Worm (Caenorhabditis elegans) whole organism, L4 larva: Measurements from ENCODE around the gene Y82E9BR.18.

Source experiments
- F10B5.3 ChIP-seq: sonication (generic microtip); optimal IDR thresholded peaks from 2 replicates; lab custom pipeline; 2016; ENCODE audit warnings: mild to moderate bottlenecking, missing genetic modification characterization, missing compliant biosample characterization
- R02D3.7 ChIP-seq: fragments of 150-350 bp; sonication (generic microtip); optimal IDR thresholded peaks from 3 replicates; lab custom pipeline; 2014; ENCODE audit warnings: missing biosample characterization, missing genetic modification characterization
- Y105C5A.15 ChIP-seq: fragments of 200-800 bp; sonication (Bioruptor generic); IDR thresholded peaks from 2 replicates; pipeline ENCODE4 v1.3.6; 2022; ENCODE audit warnings: missing genetic modification characterization, missing compliant biosample characterization
- ZK546.5 ChIP-seq, 2 experiments: sonication (generic microtip); optimal IDR thresholded peaks; 2 replicates each; lab custom pipeline; 2017; ENCODE audit warnings: missing biosample characterization in 2 of 2, missing genetic modification characterization in 2 of 2
- aha-1 ChIP-seq: fragments of 150-350 bp; peaks from one replicate; lab custom pipeline; 2014; ENCODE audit warnings: missing biosample characterization, missing genetic modification characterization
- aly-2 ChIP-seq: sonication (generic microtip); optimal IDR thresholded peaks from 2 replicates; lab custom pipeline; 2018; ENCODE audit warnings: missing biosample characterization, missing genetic modification characterization
- ceh-44 ChIP-seq: fragments of 200-800 bp; sonication (Bioruptor generic); IDR thresholded peaks from 2 replicates; pipeline ENCODE4 v1.3.6; 2022; ENCODE audit warnings: missing genetic modification reagents, missing genetic modification characterization, missing compliant biosample characterization
- ceh-82 ChIP-seq: sonication (generic microtip); optimal IDR thresholded peaks from 2 replicates; lab custom pipeline; 2017; ENCODE audit warnings: missing biosample characterization, missing genetic modification characterization
- cey-2 ChIP-seq: sonication (generic microtip); optimal IDR thresholded peaks from 3 replicates; lab custom pipeline; 2017; ENCODE audit warnings: missing genetic modification characterization, mild to moderate bottlenecking, missing compliant biosample characterization, antibody characterized with exemption, borderline replicate concordance; ENCODE audit not compliant: insufficient read depth
- ctbp-1 ChIP-seq: fragments of 200-800 bp; sonication (Bioruptor generic); IDR thresholded peaks from 2 replicates; pipeline ENCODE4 v1.3.6; 2022; ENCODE audit warnings: missing genetic modification reagents, missing genetic modification characterization, missing compliant biosample characterization
- daf-19 ChIP-seq: fragments of 200-800 bp; sonication (Bioruptor generic); conservative IDR thresholded peaks from 2 replicates; pipeline ENCODE4 v1.3.6; 2022; ENCODE audit warnings: missing genetic modification characterization, missing compliant biosample characterization
- dmd-6 ChIP-seq: fragments of 200-800 bp; sonication (Bioruptor generic); IDR thresholded peaks from 2 replicates; pipeline ENCODE4 v1.3.6; 2022; ENCODE audit warnings: missing genetic modification reagents, missing genetic modification characterization, missing compliant biosample characterization
- dmd-8 ChIP-seq: fragments of 200-800 bp; sonication (Bioruptor generic); IDR thresholded peaks from 2 replicates; pipeline ENCODE4 v1.3.6; 2022; ENCODE audit warnings: missing genetic modification characterization, missing compliant biosample characterization
- dmd-9 ChIP-seq: fragments of 200-800 bp; sonication (Bioruptor generic); IDR thresholded peaks from 2 replicates; pipeline ENCODE4 v1.3.6; 2022; ENCODE audit warnings: missing genetic modification reagents, missing genetic modification characterization, missing compliant biosample characterization
- dpl-1 ChIP-seq: fragments of 150-350 bp; optimal IDR thresholded peaks from 2 replicates; lab custom pipeline; 2014; ENCODE audit warnings: missing biosample characterization, missing genetic modification reagents, missing genetic modification characterization
- lin-1 ChIP-seq: fragments of 200-800 bp; sonication (Bioruptor generic); IDR thresholded peaks from 2 replicates; pipeline ENCODE4 v1.3.6; 2022; ENCODE audit warnings: missing genetic modification reagents, missing genetic modification characterization, missing compliant biosample characterization
- lin-13 ChIP-seq: fragments of 150-350 bp; optimal IDR thresholded peaks from 2 replicates; lab custom pipeline; 2014; ENCODE audit warnings: missing biosample characterization, missing genetic modification reagents, missing genetic modification characterization
- lin-38 ChIP-seq: fragments of 200-800 bp; sonication (Bioruptor generic); IDR thresholded peaks from 2 replicates; pipeline ENCODE4 v1.3.6; 2022; ENCODE audit warnings: missing genetic modification reagents, missing genetic modification characterization, missing compliant biosample characterization
- mdl-1 ChIP-seq, 2 experiments: fragments of 150-350 bp in 1 of 2; sonication (generic microtip) in 1 of 2; optimal IDR thresholded peaks; 2 replicates each; lab custom pipeline; 2014 to 2017; ENCODE audit warnings: missing biosample characterization in 2 of 2, missing genetic modification characterization in 2 of 2
- mdt-29 ChIP-seq: fragments of 200-800 bp; sonication (Bioruptor generic); IDR thresholded peaks from 2 replicates; pipeline ENCODE4 v1.3.6; 2022; ENCODE audit warnings: missing genetic modification reagents, missing genetic modification characterization, missing compliant biosample characterization
- mes-2 ChIP-seq: sonication (generic microtip); optimal IDR thresholded peaks from 2 replicates; lab custom pipeline; 2016; ENCODE audit warnings: missing genotype, mild to moderate bottlenecking, missing genetic modification characterization, missing compliant biosample characterization; ENCODE audit not compliant: poor library complexity, severe bottlenecking
- nhr-10 ChIP-seq: fragments of 150-350 bp; optimal IDR thresholded peaks from 2 replicates; lab custom pipeline; 2014; ENCODE audit warnings: missing biosample characterization, missing genetic modification characterization
- nhr-28 ChIP-seq: fragments of 150-350 bp; optimal IDR thresholded peaks from 2 replicates; lab custom pipeline; 2014; ENCODE audit warnings: missing biosample characterization, missing genetic modification characterization
- pha-4 ChIP-seq, 2 experiments: fragments of 150-350 bp in 1 of 2; fragments of 200-800 bp in 1 of 2; sonication (Bioruptor generic) in 1 of 2; IDR thresholded peaks in 1 of 2; optimal IDR thresholded peaks in 1 of 2; 2 replicates each; pipeline versions ENCODE4 v1.3.6 to Lab custom; 2014 to 2022; ENCODE audit warnings: missing genetic modification characterization in 2 of 2, missing genetic modification reagents in 2 of 2, missing biosample characterization in 1 of 2, missing compliant biosample characterization in 1 of 2
- skn-1 ChIP-seq: fragments of 150-350 bp; optimal IDR thresholded peaks from 2 replicates; lab custom pipeline; 2014; ENCODE audit warnings: missing biosample characterization, missing genetic modification characterization
- snpc-1.2 ChIP-seq: fragments of 200-800 bp; sonication (Bioruptor generic); IDR thresholded peaks from 2 replicates; pipeline ENCODE4 v1.3.6; 2022; ENCODE audit warnings: missing genetic modification reagents, missing genetic modification characterization, missing compliant biosample characterization
- zip-11 ChIP-seq: fragments of 200-800 bp; sonication (Bioruptor generic); IDR thresholded peaks from 2 replicates; pipeline ENCODE4 v1.3.6; 2022; ENCODE audit warnings: missing genetic modification characterization, missing compliant biosample characterization
- ztf-11 ChIP-seq: fragments of 150-350 bp; optimal IDR thresholded peaks from 2 replicates; lab custom pipeline; 2014; ENCODE audit warnings: missing biosample characterization, missing genetic modification characterization

Y82E9BR.18 gene

DNA sequence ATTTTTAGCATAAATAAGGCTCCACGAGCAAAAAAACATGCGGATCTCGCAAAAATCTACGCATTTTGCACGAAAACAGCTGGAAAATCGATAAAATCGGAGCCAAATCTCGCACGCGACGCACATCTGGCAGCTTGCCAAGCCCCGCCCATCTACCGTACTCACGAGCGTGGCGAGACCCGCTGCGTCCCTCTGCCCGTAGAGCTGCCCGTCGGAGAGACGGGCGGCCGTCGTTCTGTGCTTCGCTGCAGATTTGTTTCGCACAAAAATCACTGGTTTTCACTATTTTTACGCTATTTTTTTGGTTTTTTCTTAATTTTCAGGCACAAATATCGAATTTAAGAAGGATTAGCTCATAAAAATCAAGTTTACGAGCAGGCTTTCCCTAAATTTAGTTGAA, 64.6 kb downstream of the Y82E9BR.18 start (continued):
- TF ChIP-seq ctbp-1 (GFP tag; lab: Robert Waterston, UW) (peak; percentile 68), lin-38 (GFP tag; lab: Robert Waterston, UW) (peak; percentile 89), ceh-44 (peak; percentile 76), aly-2 (tag; lab: Kevin White, UChicago) (no peak), mdl-1 (tag; optimal IDR thresholded peaks at IDR 0.05; lab: Kevin White, UChicago) (peak; percentile 36 to 73), nhr-28 (tag; lab: Kevin White, UChicago) (peak; percentile 64), mes-2 (tag; lab: Kevin White, UChicago) (peak; percentile 91), cey-2 (tag; lab: Kevin White, UChicago) (no peak), ztf-11 (tag; lab: Kevin White, UChicago) (no peak), nhr-10 (tag; lab: Kevin White, UChicago) (no peak), ceh-82 (no peak), dmd-6 (peak; percentile 82), Y105C5A.15 (GFP tag; lab: Robert Waterston, UW) (no peak), dmd-8 (GFP tag; lab: Robert Waterston, UW) (no peak), snpc-1.2 (GFP tag; lab: Robert Waterston, UW) (peak; percentile 33; the same call in 1 of the 2 replicates), lin-1 (peak; percentile 20; the same call in 1 of the 2 replicates), aha-1 (peak; percentile 93), lin-13 (GFP tag; lab: Kevin White, UChicago) (peak; percentile 78), zip-11 (GFP tag; lab: Robert Waterston, UW) (no peak), ZK546.5 (tag; optimal IDR thresholded peaks at IDR 0.05; lab: Kevin White, UChicago) (peak; percentile 51 to 94), F10B5.3 (tag; lab: Kevin White, UChicago) (peak; percentile 68), R02D3.7 (tag; lab: Kevin White, UChicago) (no peak), daf-19 (GFP tag; lab: Robert Waterston, UW) (no peak), pha-4 (GFP tag; IDR thresholded peaks at IDR 0.05; lab: Robert Waterston, UW) (peak; percentile 82), pha-4 (tag; optimal IDR thresholded peaks at IDR 0.05; lab: Kevin White, UChicago) (no peak), skn-1 (no peak), dmd-9 (GFP tag; lab: Robert Waterston, UW) (0 out of 2 replicates have a peak, but pooled peaks have one; percentile 64), dpl-1 (GFP tag; lab: Kevin White, UChicago) (peak; percentile 77), mdt-29 (GFP tag; lab: Robert Waterston, UW) (peak; percentile 61)
